Worm (Caenorhabditis elegans): Measurements from ENCODE around the gene cest-35.2.

- TF ChIP-seq eyg-1 (tag; optimal IDR thresholded peaks at IDR 0.05) = no peak
- no peak for TF ChIP-seq nhr-11 (tag; optimal IDR thresholded peaks at IDR 0.05)
- no peak for TF ChIP-seq Y22D7AL.16 (tag; optimal IDR thresholded peaks at IDR 0.05)
- no peak for TF ChIP-seq fkh-10 (GFP tag; optimal IDR thresholded peaks at IDR 0.05)
- no peak for TF ChIP-seq che-1 (tag; optimal IDR thresholded peaks at IDR 0.05)
- TF ChIP-seq nfya-1 (tag; optimal IDR thresholded peaks at IDR 0.05) = no peak
- no peak for TF ChIP-seq pax-1 (tag; optimal IDR thresholded peaks at IDR 0.05)
- TF ChIP-seq dve-1 (tag; optimal IDR thresholded peaks at IDR 0.05) = no peak
- no peak for TF ChIP-seq ceh-14 (tag; optimal IDR thresholded peaks at IDR 0.05)
- TF ChIP-seq ztf-16 (tag; optimal IDR thresholded peaks at IDR 0.05) = no peak
- no peak for TF ChIP-seq ceh-22 (tag; optimal IDR thresholded peaks at IDR 0.05)
- TF ChIP-seq elt-2 (tag; optimal IDR thresholded peaks at IDR 0.05) = no peak
- TF ChIP-seq pha-2 (tag; optimal IDR thresholded peaks at IDR 0.05) = peak; percentile 20
- TF ChIP-seq lin-11 (tag; optimal IDR thresholded peaks at IDR 0.05) = no peak
Measured at ce11 chrV:5274974-5275373, 38.0 kb upstream of the cest-35.2 start.

Measured in whole organism, late embryonic.